Worm (Caenorhabditis elegans) whole organism, young adult: ENCODE results near the gene srt-4.
"Not testable (repeated sequence)": the region's sequence is repeated elsewhere in the genome, so short reads cannot be mapped to it uniquely, and the experiment has no call there.

Experiments used
- B0261.1 ChIP-seq: sonication (generic microtip); optimal IDR thresholded peaks from 2 replicates; lab custom pipeline; 2016; ENCODE audit warnings: mild to moderate bottlenecking, missing genetic modification characterization, moderate library complexity, missing compliant biosample characterization
- C06A6.2 ChIP-seq: fragments of 200-800 bp; sonication (Bioruptor generic); conservative IDR thresholded peaks from 2 replicates; pipeline ENCODE4 v1.3.6; 2022; ENCODE audit warnings: missing genetic modification characterization, missing compliant biosample characterization
- T26A5.8 ChIP-seq: sonication (generic microtip); optimal IDR thresholded peaks from 2 replicates; lab custom pipeline; 2016; ENCODE audit warnings: missing genetic modification characterization, missing compliant biosample characterization
- Y56A3A.18 ChIP-seq: fragments of 200-800 bp; sonication (Bioruptor generic); IDR thresholded peaks from 2 replicates; pipeline ENCODE4 v1.3.6; 2022; ENCODE audit warnings: missing genetic modification reagents, missing genetic modification characterization, missing compliant biosample characterization
- Y67H2A.10 ChIP-seq: fragments of 200-800 bp; sonication (Bioruptor generic); conservative IDR thresholded peaks from 2 replicates; pipeline ENCODE4 v1.3.6; 2022; ENCODE audit warnings: missing genetic modification reagents, missing genetic modification characterization, missing compliant biosample characterization
- aptf-3 ChIP-seq: fragments of 200-800 bp; sonication (Bioruptor generic); IDR thresholded peaks from 2 replicates; pipeline ENCODE4 v1.3.6; 2022; ENCODE audit warnings: missing genetic modification characterization, missing compliant biosample characterization
- attf-3 ChIP-seq: fragments of 200-800 bp; sonication (Bioruptor generic); conservative IDR thresholded peaks from 2 replicates; pipeline ENCODE4 v1.3.6; 2022; ENCODE audit warnings: missing genetic modification reagents, missing genetic modification characterization, missing compliant biosample characterization
- attf-6 ChIP-seq: fragments of 200-800 bp; sonication (Bioruptor generic); IDR thresholded peaks from 2 replicates; pipeline ENCODE4 v1.3.6; 2022; ENCODE audit warnings: missing genetic modification reagents, missing genetic modification characterization, missing compliant biosample characterization
- bed-2 ChIP-seq: fragments of 200-800 bp; sonication (Bioruptor generic); IDR thresholded peaks from 2 replicates; pipeline ENCODE4 v1.3.6; 2022; ENCODE audit warnings: missing genetic modification reagents, missing genetic modification characterization, missing compliant biosample characterization
- ceh-27 ChIP-seq: fragments of 200-800 bp; sonication (Bioruptor generic); optimal IDR thresholded peaks from 2 replicates; lab custom pipeline; 2018; ENCODE audit warnings: mild to moderate bottlenecking, missing genetic modification characterization, moderate library complexity, missing compliant biosample characterization
- ets-4 ChIP-seq: fragments of 200-800 bp; sonication (Bioruptor generic); optimal IDR thresholded peaks from 2 replicates; lab custom pipeline; 2018; ENCODE audit warnings: mild to moderate bottlenecking, missing genetic modification characterization, missing compliant biosample characterization
- lsl-1 ChIP-seq: fragments of 200-800 bp; sonication (Bioruptor generic); optimal IDR thresholded peaks from 2 replicates; lab custom pipeline; 2018; ENCODE audit warnings: mild to moderate bottlenecking, missing genetic modification characterization, moderate library complexity, missing compliant biosample characterization
- madf-10 ChIP-seq: sonication (generic microtip); optimal IDR thresholded peaks from 2 replicates; lab custom pipeline; 2016; ENCODE audit warnings: mild to moderate bottlenecking, missing genetic modification characterization, missing compliant biosample characterization
- madf-6 ChIP-seq: fragments of 200-800 bp; sonication (Bioruptor generic); IDR thresholded peaks from 2 replicates; pipeline ENCODE4 v1.3.6; 2022; ENCODE audit warnings: missing genetic modification reagents, missing genetic modification characterization, missing compliant biosample characterization
- mel-28 ChIP-seq: sonication (generic microtip); optimal IDR thresholded peaks from 2 replicates; lab custom pipeline; 2016; ENCODE audit warnings: borderline replicate concordance, mild to moderate bottlenecking, missing genetic modification characterization, missing compliant biosample characterization
- nfyb-1 ChIP-seq: fragments of 200-800 bp; sonication (Bioruptor generic); IDR thresholded peaks from 2 replicates; pipeline ENCODE4 v1.3.6; 2022; ENCODE audit warnings: missing genetic modification reagents, missing genetic modification characterization, missing compliant biosample characterization
- nhr-120 ChIP-seq: fragments of 200-800 bp; sonication (Bioruptor generic); IDR thresholded peaks from 2 replicates; pipeline ENCODE4 v1.3.6; 2022; ENCODE audit warnings: missing genetic modification characterization, missing compliant biosample characterization
- nhr-27 ChIP-seq: fragments of 200-800 bp; sonication (Bioruptor generic); optimal IDR thresholded peaks from 2 replicates; lab custom pipeline; 2018; ENCODE audit warnings: mild to moderate bottlenecking, missing genetic modification characterization, moderate library complexity, missing compliant biosample characterization
- nhr-80 ChIP-seq: sonication (generic microtip); optimal IDR thresholded peaks from 2 replicates; lab custom pipeline; 2016; ENCODE audit warnings: missing genetic modification characterization, missing compliant biosample characterization
- snpc-1.1 ChIP-seq: sonication (generic microtip); optimal IDR thresholded peaks from 2 replicates; lab custom pipeline; 2017; ENCODE audit warnings: missing genetic modification characterization, mild to moderate bottlenecking, missing compliant biosample characterization, antibody characterized with exemption, moderate library complexity, missing genotype, missing genetic modification reagents; ENCODE audit not compliant: insufficient read depth
- snpc-3.4 ChIP-seq: sonication (generic microtip); optimal IDR thresholded peaks from 2 replicates; lab custom pipeline; 2017; ENCODE audit warnings: missing genetic modification characterization, mild to moderate bottlenecking, missing compliant biosample characterization, antibody characterized with exemption, moderate library complexity, missing genotype, missing genetic modification reagents
- tbp1 ChIP-seq: fragments of 200-800 bp; sonication (Bioruptor generic); optimal IDR thresholded peaks from 2 replicates; lab custom pipeline; 2018; ENCODE audit warnings: mild to moderate bottlenecking, missing genetic modification characterization, missing compliant biosample characterization
- unc-130 ChIP-seq: sonication (generic microtip); optimal IDR thresholded peaks from 2 replicates; lab custom pipeline; 2016; ENCODE audit warnings: missing genetic modification reagents, missing genetic modification characterization, missing compliant biosample characterization
- xnd-1 ChIP-seq: sonication (generic microtip); optimal IDR thresholded peaks from 2 replicates; lab custom pipeline; 2016; ENCODE audit warnings: missing genotype, missing genetic modification reagents, missing genetic modification characterization, missing compliant biosample characterization
- ztf-18 ChIP-seq: sonication (generic microtip); optimal IDR thresholded peaks from 2 replicates; lab custom pipeline; 2016; ENCODE audit warnings: missing genotype, mild to moderate bottlenecking, missing genetic modification characterization, missing compliant biosample characterization
- ztf-25 ChIP-seq: fragments of 200-800 bp; sonication (Bioruptor generic); IDR thresholded peaks from 2 replicates; pipeline ENCODE4 v1.3.6; 2022; ENCODE audit warnings: missing genetic modification reagents, missing genetic modification characterization, missing compliant biosample characterization

The srt-4 gene

DNA sequence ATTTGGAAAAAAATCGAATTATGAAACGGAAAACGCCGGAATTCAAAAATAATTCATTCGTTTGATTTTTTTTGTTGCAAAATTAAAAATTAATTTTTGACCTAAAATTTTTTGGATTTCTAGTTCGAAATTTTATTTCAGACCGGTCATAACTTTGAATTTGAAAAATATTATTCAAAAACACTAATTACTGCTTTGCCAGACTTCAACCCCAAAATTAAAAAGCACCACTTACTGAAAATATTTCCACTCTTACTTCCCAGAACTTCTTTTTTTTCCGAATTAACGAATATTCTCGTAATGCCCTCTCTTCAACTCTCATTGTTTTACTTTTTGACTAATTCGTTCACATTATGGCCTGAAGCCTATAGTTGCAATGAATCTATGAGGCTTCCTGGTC is at the start of gene srt-4:
Gene srt-4, plus strand, starts transcription at position 301 of the 400 bp plus-strand sequence.
- no peak for TF ChIP-seq lsl-1 (GFP tag; lab: Kevin White, UChicago)
- no peak for TF ChIP-seq snpc-3.4 (tag; lab: Kevin White, UChicago)
- TF ChIP-seq attf-6: no peak

DNA sequence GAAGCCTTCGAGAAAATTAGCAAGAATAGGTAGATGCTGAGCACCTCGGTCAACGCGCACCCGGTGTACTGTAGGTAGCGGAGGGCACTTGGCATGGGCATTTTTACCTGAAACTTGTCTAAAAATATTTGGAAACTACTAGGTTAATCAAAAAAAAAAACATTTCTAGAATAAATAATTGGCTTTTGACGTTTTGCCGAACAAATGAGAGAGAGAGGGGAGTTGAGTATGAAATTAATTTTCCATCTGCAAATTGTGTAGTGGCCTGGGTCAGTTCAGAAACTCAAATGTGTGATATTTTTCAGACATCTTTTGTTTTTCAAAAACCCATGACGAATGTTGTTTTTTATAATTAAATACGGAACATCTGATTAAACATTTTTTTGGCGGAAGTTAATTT is 41.4 kb upstream of the srt-4 start, which contains the start of gene Y45G12C.10:
Gene Y45G12C.10, minus strand, starts transcription at position 101 of the 400 bp plus-strand sequence.
- TF ChIP-seq nhr-80 (tag; lab: Kevin White, UChicago); ztf-18 (tag; lab: Kevin White, UChicago); Y67H2A.10: not testable (repeated sequence)

DNA sequence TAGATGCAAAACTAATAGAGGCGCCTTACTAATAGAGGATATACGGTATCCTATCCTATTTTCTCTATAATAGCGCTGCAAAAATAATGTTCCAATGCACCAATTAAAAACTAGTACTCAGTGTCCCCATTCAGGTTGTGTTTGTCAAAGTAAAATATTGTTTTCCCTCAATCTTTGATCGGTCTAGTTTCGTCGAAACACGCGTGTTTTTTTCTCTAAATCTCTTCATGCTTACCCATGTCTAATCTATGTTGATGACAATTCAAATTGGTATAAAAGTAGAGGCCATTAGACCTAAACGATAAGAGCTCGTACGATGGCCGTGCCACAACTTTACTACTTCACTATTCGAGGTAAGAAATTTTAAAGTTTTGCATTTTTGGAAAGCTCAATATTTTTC is 16.3 kb upstream of the srt-4 start, which contains the start of gene gst-10:
Gene gst-10, plus strand, starts transcription at position 301 of the 400 bp plus-strand sequence.
- TF ChIP-seq nhr-27 (tag; lab: Kevin White, UChicago); xnd-1 (tag; lab: Kevin White, UChicago); unc-130 (GFP tag; lab: Kevin White, UChicago): not testable (repeated sequence)

DNA sequence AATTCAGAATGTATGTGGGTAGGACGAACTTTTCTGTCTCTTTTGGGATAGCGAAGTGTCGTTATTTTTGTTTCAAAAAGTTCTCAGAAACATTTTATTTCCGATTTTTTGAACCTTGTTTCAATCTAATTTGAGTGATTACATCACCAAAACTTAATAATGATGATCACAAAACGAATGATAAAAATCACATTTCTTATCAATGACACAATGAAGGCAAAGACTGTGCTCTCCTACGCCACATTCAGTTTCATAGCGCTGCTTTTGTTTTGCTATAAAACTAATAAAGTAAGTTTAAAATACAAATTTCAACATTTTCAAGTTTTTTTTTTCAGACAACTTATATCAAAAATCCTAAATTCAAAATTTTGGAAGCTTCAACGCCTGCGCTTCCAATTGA is 12.2 kb upstream of the srt-4 start, which contains the start of gene Y45G12C.1:
Gene Y45G12C.1, plus strand, starts transcription at position 159 of the 400 bp plus-strand sequence.
- no peak for TF ChIP-seq Y56A3A.18 (GFP tag; lab: Robert Waterston, UW)
- TF ChIP-seq aptf-3 (GFP tag; lab: Robert Waterston, UW): no peak
- TF ChIP-seq nhr-80 (tag; lab: Kevin White, UChicago): peak; percentile 60

DNA sequence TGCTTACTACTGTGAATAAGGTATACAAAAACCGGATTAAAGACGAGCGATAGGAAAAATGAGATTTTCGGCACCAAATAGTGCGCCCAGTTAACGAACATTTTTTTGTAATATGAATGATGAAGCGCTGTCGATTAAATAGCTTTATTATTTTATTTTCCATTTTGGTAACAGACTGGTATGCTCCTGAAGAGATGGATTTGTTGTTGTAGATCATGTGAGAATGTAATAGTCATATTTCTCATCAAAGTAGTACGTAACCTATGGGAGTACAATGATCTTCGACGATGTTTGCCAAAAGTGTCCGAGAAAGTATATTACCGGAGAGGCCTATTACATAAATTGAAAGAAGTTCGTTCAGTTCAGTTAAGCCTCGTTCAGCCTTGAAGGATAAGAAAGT is 7.1 kb upstream of the srt-4 start, which contains the start of gene srj-19:
Gene srj-19, minus strand, starts transcription at position 101 of the 400 bp plus-strand sequence.
- TF ChIP-seq C06A6.2 (GFP tag; lab: Robert Waterston, UW): no peak
- no peak for TF ChIP-seq attf-6
- TF ChIP-seq T26A5.8 (tag; lab: Kevin White, UChicago): no peak
- no peak for TF ChIP-seq tbp1 (GFP tag; lab: Kevin White, UChicago)
- TF ChIP-seq snpc-1.1 (tag; lab: Kevin White, UChicago): no peak

DNA sequence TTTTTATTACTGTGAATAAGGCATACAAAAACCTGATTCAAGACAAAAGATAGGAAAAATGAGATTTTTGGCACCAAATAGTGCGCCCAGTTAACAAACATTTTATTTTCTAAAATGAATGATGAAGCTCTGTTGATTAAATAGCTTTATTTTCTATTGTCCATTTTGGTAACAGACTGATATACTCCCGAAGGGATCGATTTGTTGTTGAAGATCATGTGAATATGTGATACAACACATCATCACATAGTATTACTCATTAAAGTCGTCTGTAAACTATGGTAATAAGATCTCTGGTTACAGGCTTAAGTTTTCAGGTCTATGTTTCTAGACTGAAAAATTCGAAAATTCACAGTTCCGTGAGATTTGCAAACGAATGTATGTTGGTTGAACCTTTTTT is 4.6 kb upstream of the srt-4 start, which contains the start of gene srj-20:
Gene srj-20, minus strand, starts transcription at position 101 of the 400 bp plus-strand sequence.
- TF ChIP-seq madf-10 (tag; lab: Kevin White, UChicago) (no peak), attf-3 (GFP tag; lab: Robert Waterston, UW) (no peak)
- TF ChIP-seq, all 124 proteins: peak for 0

DNA sequence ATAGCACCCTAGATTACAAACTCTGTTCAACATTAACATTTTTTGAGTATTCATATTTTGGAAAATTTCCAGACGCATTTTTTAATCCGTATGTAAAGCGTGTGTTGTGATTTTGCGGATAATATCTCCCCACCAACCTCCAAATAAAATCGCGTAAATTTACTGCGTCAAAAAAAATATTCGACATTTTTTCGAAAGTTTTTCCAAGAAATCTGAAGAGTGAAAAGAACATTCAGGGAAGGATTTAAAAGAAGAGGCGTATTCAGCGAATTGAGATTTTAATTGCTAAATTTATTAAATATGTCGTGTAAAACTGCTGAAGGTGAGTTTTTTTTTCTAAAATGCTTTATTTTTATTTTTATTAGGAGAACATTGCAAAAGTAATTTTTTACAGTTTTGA is 3.8 kb upstream of the srt-4 start, which contains the start of gene nhr-290:
Gene nhr-290, plus strand, starts transcription at position 301 of the 400 bp plus-strand sequence.
- no peak for TF ChIP-seq madf-6 (GFP tag; lab: Robert Waterston, UW)
- no peak for TF ChIP-seq ztf-25 (GFP tag; lab: Robert Waterston, UW)
- no peak for TF ChIP-seq mel-28
- no peak for TF ChIP-seq bed-2 (GFP tag; lab: Robert Waterston, UW)
- TF ChIP-seq madf-10 (tag; lab: Kevin White, UChicago): no peak
- TF ChIP-seq nfyb-1 (GFP tag; lab: Robert Waterston, UW): no peak
- no peak for TF ChIP-seq B0261.1 (tag; lab: Kevin White, UChicago)
- TF ChIP-seq ets-4 (GFP tag; lab: Kevin White, UChicago): no peak
- TF ChIP-seq Y56A3A.18 (GFP tag; lab: Robert Waterston, UW): no peak
- no peak for TF ChIP-seq nhr-120
- no peak for TF ChIP-seq ceh-27 (GFP tag; lab: Kevin White, UChicago)
